Fruit fly (Drosophila melanogaster) whole organism, embryonic: Measurements from ENCODE around the gene CG14805.
A peak's percentile ranks its signal among the peaks of the same experiment; 100 is the strongest.

ENCODE experiments used
- BtbVII ChIP-seq: fragments of 200-800 bp; sonication (Bioruptor generic); optimal IDR thresholded peaks from 3 replicates; lab custom pipeline; 2017; ENCODE audit warnings: missing biosample characterization, mild to moderate bottlenecking, missing genetic modification characterization
- CG10366 ChIP-seq: fragments of 200-800 bp; sonication (Bioruptor generic); IDR thresholded peaks from 2 replicates; pipeline ENCODE4 v1.3.6; 2022; ENCODE audit warnings: missing biosample characterization, missing genetic modification characterization
- CG10565 ChIP-seq: fragments of 200-800 bp; sonication (Bioruptor generic); optimal IDR thresholded peaks from 3 replicates; lab custom pipeline; 2016; ENCODE audit warnings: missing biosample characterization, mild to moderate bottlenecking, missing genetic modification characterization
- CG10959 ChIP-seq: fragments of 200-800 bp; sonication (Bioruptor generic); IDR thresholded peaks from 2 replicates; pipeline ENCODE4 v1.3.6; 2022; ENCODE audit warnings: missing biosample characterization, missing genetic modification characterization
- CG1233 ChIP-seq: fragments of 200-800 bp; sonication (Bioruptor generic); optimal IDR thresholded peaks from 4 replicates; lab custom pipeline; 2018; ENCODE audit warnings: missing biosample characterization, mild to moderate bottlenecking, missing genetic modification characterization
- CG12769 ChIP-seq: fragments of 200-800 bp; sonication (Bioruptor generic); optimal IDR thresholded peaks from 2 replicates; lab custom pipeline; 2019; ENCODE audit warnings: missing biosample characterization, mild to moderate bottlenecking, missing genetic modification characterization, moderate library complexity
- CG13775 ChIP-seq: fragments of 200-800 bp; sonication (Bioruptor generic); optimal IDR thresholded peaks from 3 replicates; lab custom pipeline; 2017; ENCODE audit warnings: missing biosample characterization, mild to moderate bottlenecking, missing genetic modification characterization
- CG14965 ChIP-seq: fragments of 200-800 bp; sonication (Bioruptor generic); optimal IDR thresholded peaks from 2 replicates; lab custom pipeline; 2016; ENCODE audit warnings: missing biosample characterization, missing genetic modification characterization, borderline replicate concordance
- CG15073 ChIP-seq: fragments of 200-800 bp; sonication (Bioruptor generic); optimal IDR thresholded peaks from 2 replicates; lab custom pipeline; 2016; ENCODE audit warnings: missing biosample characterization, missing genetic modification characterization
- CG1602 ChIP-seq: fragments of 200-800 bp; sonication (Bioruptor generic); optimal IDR thresholded peaks from 3 replicates; lab custom pipeline; 2016; ENCODE audit warnings: missing biosample characterization, missing genetic modification characterization
- CG17385 ChIP-seq: fragments of 200-800 bp; sonication (Bioruptor generic); optimal IDR thresholded peaks from 3 replicates; lab custom pipeline; 2018; ENCODE audit warnings: missing biosample characterization, mild to moderate bottlenecking, missing genetic modification characterization
- CG2129 ChIP-seq: fragments of 200-800 bp; sonication (Bioruptor generic); IDR thresholded peaks from 2 replicates; pipeline ENCODE4 v1.3.6; 2022; ENCODE audit warnings: missing biosample characterization, missing genetic modification characterization; ENCODE audit not compliant: partially characterized antibody
- CG2199 ChIP-seq: fragments of 200-800 bp; sonication (Bioruptor generic); IDR thresholded peaks from 3 replicates; pipeline ENCODE4 v1.3.6; 2022; ENCODE audit warnings: missing biosample characterization, missing genetic modification characterization
- CG2678 ChIP-seq: fragments of 200-800 bp; sonication (Bioruptor generic); optimal IDR thresholded peaks from 3 replicates; lab custom pipeline; 2019; ENCODE audit warnings: missing biosample characterization, mild to moderate bottlenecking, missing genetic modification characterization, moderate library complexity
- CG31388 ChIP-seq: fragments of 200-800 bp; sonication (Bioruptor generic); optimal IDR thresholded peaks from 2 replicates; lab custom pipeline; 2016; ENCODE audit warnings: missing biosample characterization, missing genetic modification characterization
- CG31441 ChIP-seq: fragments of 200-800 bp; sonication (Bioruptor generic); IDR thresholded peaks from 2 replicates; pipeline ENCODE4 v1.3.6; 2022; ENCODE audit warnings: missing biosample characterization, missing genetic modification characterization
- CG3163 ChIP-seq: fragments of 200-800 bp; sonication (Bioruptor generic); optimal IDR thresholded peaks from 3 replicates; lab custom pipeline; 2016; ENCODE audit warnings: missing biosample characterization, missing genetic modification characterization
- CG3281 ChIP-seq: fragments of 200-800 bp; sonication (Bioruptor generic); optimal IDR thresholded peaks from 3 replicates; lab custom pipeline; 2017; ENCODE audit warnings: missing biosample characterization, mild to moderate bottlenecking, missing genetic modification characterization
- CG5245 ChIP-seq: fragments of 200-800 bp; sonication (Bioruptor generic); optimal IDR thresholded peaks from 3 replicates; lab custom pipeline; 2016; ENCODE audit warnings: missing biosample characterization, missing genetic modification characterization
- CG7556 ChIP-seq: fragments of 200-800 bp; sonication (Bioruptor generic); optimal IDR thresholded peaks from 2 replicates; lab custom pipeline; 2017; ENCODE audit warnings: missing biosample characterization, mild to moderate bottlenecking, missing genetic modification characterization
- CG7928 ChIP-seq: fragments of 200-800 bp; sonication (Bioruptor generic); optimal IDR thresholded peaks from 2 replicates; lab custom pipeline; 2017; ENCODE audit warnings: missing biosample characterization, mild to moderate bottlenecking, missing genetic modification characterization
- CG8281 ChIP-seq: fragments of 200-800 bp; sonication (Bioruptor generic); optimal IDR thresholded peaks from 2 replicates; lab custom pipeline; 2018; ENCODE audit warnings: missing biosample characterization, mild to moderate bottlenecking, missing genetic modification characterization, moderate library complexity
- CrebB ChIP-seq: fragments of 200-800 bp; sonication (Bioruptor generic); optimal IDR thresholded peaks from 3 replicates; lab custom pipeline; 2018; ENCODE audit warnings: missing biosample characterization, mild to moderate bottlenecking, missing genetic modification characterization
- Gsc ChIP-seq: fragments of 200-800 bp; sonication (Bioruptor generic); IDR thresholded peaks from 2 replicates; pipeline ENCODE4 v1.3.6; 2022; ENCODE audit warnings: missing biosample characterization, missing genetic modification characterization
- H15 ChIP-seq: fragments of 200-800 bp; sonication (Bioruptor generic); IDR thresholded peaks from 3 replicates; pipeline ENCODE4 v1.3.6; 2022; ENCODE audit warnings: missing biosample characterization, missing genetic modification characterization
- Hsf ChIP-seq: fragments of 200-800 bp; sonication (Bioruptor generic); optimal IDR thresholded peaks from 3 replicates; lab custom pipeline; 2016; ENCODE audit warnings: missing biosample characterization, missing genetic modification characterization
- MBD-R2 ChIP-seq: fragments of 200-800 bp; sonication (Bioruptor generic); IDR thresholded peaks from 2 replicates; pipeline ENCODE4 v1.3.6; 2022; ENCODE audit warnings: missing biosample characterization, missing genetic modification characterization
- Med ChIP-seq: fragments of 200-800 bp; sonication (Bioruptor generic); peaks from one replicate; lab custom pipeline; 2016; ENCODE audit warnings: missing biosample characterization, missing genetic modification characterization, mild to moderate bottlenecking, inconsistent platforms, moderate library complexity
- Mrtf ChIP-seq: fragments of 200-800 bp; sonication (Bioruptor generic); IDR thresholded peaks from 3 replicates; pipeline ENCODE4 v1.3.6; 2022; ENCODE audit warnings: missing biosample characterization, missing genetic modification characterization
- Rx ChIP-seq: fragments of 200-800 bp; sonication (Bioruptor generic); IDR thresholded peaks from 2 replicates; pipeline ENCODE4 v1.3.6; 2022; ENCODE audit warnings: missing biosample characterization, missing genetic modification characterization
- TFAM ChIP-seq: fragments of 200-800 bp; sonication (Bioruptor generic); optimal IDR thresholded peaks from 2 replicates; lab custom pipeline; 2017; ENCODE audit warnings: missing biosample characterization, missing genetic modification characterization, inconsistent platforms
- Tbp ChIP-seq: fragments of >200 bp; optimal IDR thresholded peaks from 2 replicates; lab custom pipeline; 2018; ENCODE audit warnings: missing biosample characterization, missing genetic modification characterization
- chn ChIP-seq: fragments of 200-800 bp; sonication (Bioruptor generic); optimal IDR thresholded peaks from 2 replicates; lab custom pipeline; 2016; ENCODE audit warnings: missing biosample characterization, missing genetic modification characterization
- esg ChIP-seq: fragments of 200-800 bp; sonication (Bioruptor generic); conservative IDR thresholded peaks from 2 replicates; pipeline ENCODE4 v1.3.6; 2022; ENCODE audit warnings: missing biosample characterization, missing genetic modification characterization
- gcm ChIP-seq: fragments of 200-800 bp; sonication (Bioruptor generic); optimal IDR thresholded peaks from 2 replicates; lab custom pipeline; 2019; ENCODE audit warnings: missing biosample characterization, mild to moderate bottlenecking, missing genetic modification characterization, moderate library complexity
- gsb ChIP-seq: fragments of 200-800 bp; sonication (Bioruptor generic); IDR thresholded peaks from 2 replicates; pipeline ENCODE4 v1.3.6; 2022; ENCODE audit warnings: missing biosample characterization, missing genetic modification characterization
- ind ChIP-seq: fragments of 200-800 bp; sonication (Bioruptor generic); optimal IDR thresholded peaks from 3 replicates; lab custom pipeline; 2016; ENCODE audit warnings: missing biosample characterization, missing genetic modification characterization
- ken ChIP-seq: fragments of 200-800 bp; sonication (Bioruptor generic); IDR thresholded peaks from 3 replicates; pipeline ENCODE4 v1.3.6; 2022; ENCODE audit warnings: missing biosample characterization, missing genetic modification characterization
- lmd ChIP-seq: fragments of 200-800 bp; sonication (Bioruptor generic); IDR thresholded peaks from 2 replicates; pipeline ENCODE4 v1.3.6; 2022; ENCODE audit warnings: missing biosample characterization, missing genetic modification characterization
- mam ChIP-seq: fragments of 200-800 bp; sonication (Bioruptor generic); optimal IDR thresholded peaks from 3 replicates; lab custom pipeline; 2016; ENCODE audit warnings: missing biosample characterization, missing genetic modification characterization
- nom ChIP-seq: fragments of 200-800 bp; sonication (Bioruptor generic); optimal IDR thresholded peaks from 2 replicates; lab custom pipeline; 2017; ENCODE audit warnings: missing biosample characterization, missing genetic modification characterization, mild to moderate bottlenecking, moderate library complexity, missing genetic modification reagents
- phol ChIP-seq: fragments of 200-800 bp; sonication (Bioruptor generic); optimal IDR thresholded peaks from 3 replicates; lab custom pipeline; 2018; ENCODE audit warnings: missing biosample characterization, mild to moderate bottlenecking, missing genetic modification characterization, moderate library complexity
- pzg ChIP-seq: fragments of 200-800 bp; sonication (Bioruptor generic); optimal IDR thresholded peaks from 3 replicates; lab custom pipeline; 2018; ENCODE audit warnings: missing biosample characterization, mild to moderate bottlenecking, missing genetic modification characterization, moderate library complexity
- sc ChIP-seq, 3 experiments: fragments of >200 bp in 2 of 3; fragments of 200-800 bp in 1 of 3; sonication (Bioruptor generic) in 1 of 3; optimal IDR thresholded peaks; 2 replicates in 2 of 3; 3 replicates in 1 of 3; lab custom pipeline; 2017; ENCODE audit warnings: mild to moderate bottlenecking in 1 of 3, missing biosample characterization in 1 of 3, missing genetic modification characterization in 1 of 3, missing genetic modification reagents in 1 of 3
- sim ChIP-seq: fragments of 200-800 bp; sonication (Bioruptor generic); IDR thresholded peaks from 2 replicates; pipeline ENCODE4 v1.3.6; 2022; ENCODE audit warnings: missing biosample characterization, missing genetic modification characterization
- sima ChIP-seq: fragments of 200-800 bp; sonication (Bioruptor generic); optimal IDR thresholded peaks from 2 replicates; lab custom pipeline; 2016; ENCODE audit warnings: missing biosample characterization, missing genetic modification characterization
- tgo ChIP-seq: fragments of 200-800 bp; sonication (Bioruptor generic); IDR thresholded peaks from 3 replicates; pipeline ENCODE4 v1.3.6; 2022; ENCODE audit warnings: missing biosample characterization, missing genetic modification characterization
- ttk ChIP-seq: fragments of 200-800 bp; sonication (Bioruptor generic); IDR thresholded peaks from 2 replicates; pipeline ENCODE4 v2.1.2; 2022; ENCODE audit warnings: missing biosample characterization, missing genetic modification characterization
- unc-4 ChIP-seq: fragments of 200-800 bp; sonication (Bioruptor generic); IDR thresholded peaks from 2 replicates; pipeline ENCODE4 v1.3.6; 2022; ENCODE audit warnings: missing biosample characterization, missing genetic modification characterization; ENCODE audit not compliant: partially characterized antibody
- vfl ChIP-seq: fragments of 200-800 bp; sonication (Bioruptor generic); optimal IDR thresholded peaks from 2 replicates; lab custom pipeline; 2016; ENCODE audit warnings: missing biosample characterization, missing genetic modification characterization
- zfh1 ChIP-seq: fragments of 200-800 bp; sonication (Bioruptor generic); IDR thresholded peaks from 3 replicates; pipeline ENCODE4 v1.3.6; 2022; ENCODE audit warnings: missing biosample characterization, missing genetic modification characterization

CG14805 gene

DNA sequence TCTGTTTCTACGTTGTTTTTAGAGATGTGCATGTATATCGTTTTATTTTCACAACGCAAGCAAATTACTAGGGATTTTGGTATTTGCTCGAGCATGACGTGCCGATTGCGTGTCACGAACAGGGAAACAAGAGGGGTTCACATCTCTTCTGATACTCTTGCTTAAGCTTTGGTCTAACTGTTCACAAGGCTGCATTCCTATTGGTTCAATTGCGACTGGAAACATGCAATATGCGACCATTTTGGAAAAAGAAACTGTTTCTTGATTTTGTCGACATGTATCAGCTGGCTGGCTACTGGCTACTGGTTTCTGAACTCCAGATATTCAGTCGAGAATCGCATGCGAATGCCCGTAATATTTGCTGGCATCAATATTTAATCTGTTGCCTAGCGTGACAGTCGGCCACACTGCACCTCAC is 3.0 kb downstream of the CG14805 start, which contains the start of gene Coa8 (continued):
- TF ChIP-seq gcm (GFP tag; lab: Kevin White, UChicago) (no peak), CG31441 (GFP tag; lab: Robert Waterston, UW) (0 out of 2 replicates have a peak, but pooled peaks have one; percentile 4), esg (GFP tag; lab: Robert Waterston, UW) (no peak; the same call in 1 of the 2 replicates), TFAM (GFP tag; lab: Kevin White, UChicago) (no peak), CG2129 (GFP tag; lab: Robert Waterston, UW) (no peak), CG3281 (peak; percentile 21), gsb (no peak), CG10565 (GFP tag; lab: Kevin White, UChicago) (no peak), Med (peak; percentile 89), ind (GFP tag; lab: Kevin White, UChicago) (peak; percentile 56), ken (GFP tag; lab: Robert Waterston, UW) (0 out of 3 replicates have a peak, but pooled peaks have one; percentile 8), H15 (GFP tag; lab: Robert Waterston, UW) (no peak; the same call in 2 of the 3 replicates), vfl (GFP tag; lab: Kevin White, UChicago) (no peak), CG31388 (GFP tag; lab: Kevin White, UChicago) (no peak), CrebB (tag; lab: Kevin White, UChicago) (no peak), CG14965 (GFP tag; lab: Kevin White, UChicago) (no peak), CG3163 (no peak), zfh1 (GFP tag; lab: Robert Waterston, UW) (peak; percentile 46; the same call in 2 of the 3 replicates), Gsc (GFP tag; lab: Robert Waterston, UW) (no peak), tgo (peak; percentile 27; the same call in 1 of the 3 replicates), CG12769 (tag; lab: Kevin White, UChicago) (no peak), unc-4 (GFP tag; lab: Robert Waterston, UW) (peak; percentile 28; the same call in 1 of the 2 replicates), sc (optimal IDR thresholded peaks at IDR 0.05; lab: Kevin White, UChicago) (no peak), sc (GFP tag; optimal IDR thresholded peaks at IDR 0.05; lab: Kevin White, UChicago) (no peak), CG15073 (GFP tag; lab: Kevin White, UChicago) (no peak), CG7928 (GFP tag; lab: Kevin White, UChicago) (no peak), chn (peak; percentile 34), phol (tag; lab: Kevin White, UChicago) (peak; percentile 45), Hsf (peak; percentile 21), lmd (GFP tag; lab: Robert Waterston, UW) (peak; percentile 50; the same call in 1 of the 2 replicates), CG1602 (GFP tag; lab: Kevin White, UChicago) (no peak), CG13775 (GFP tag; lab: Kevin White, UChicago) (no peak), BtbVII (GFP tag; lab: Kevin White, UChicago) (peak; percentile 10), CG2678 (tag; lab: Kevin White, UChicago) (no peak), CG7556 (GFP tag; lab: Kevin White, UChicago) (no peak), ttk (GFP tag; lab: Robert Waterston, UW) (peak; percentile 18; the same call in 1 of the 2 replicates), Mrtf (GFP tag; lab: Robert Waterston, UW) (no peak), sim (GFP tag; lab: Robert Waterston, UW) (no peak), pzg (GFP tag; lab: Kevin White, UChicago) (peak; percentile 46), CG8281 (tag; lab: Kevin White, UChicago) (no peak), nom (GFP tag; lab: Kevin White, UChicago) (no peak), CG10959 (0 out of 2 replicates have a peak, but pooled peaks have one; percentile 9), CG5245 (GFP tag; lab: Kevin White, UChicago) (no peak), Rx (peak; percentile 14; the same call in 1 of the 2 replicates), CG17385 (GFP tag; lab: Kevin White, UChicago) (peak; percentile 31), MBD-R2 (peak; percentile 59), sima (GFP tag; lab: Kevin White, UChicago) (no peak), CG1233 (GFP tag; lab: Kevin White, UChicago) (no peak), CG10366 (GFP tag; lab: Robert Waterston, UW) (peak; percentile 41), CG2199 (GFP tag; lab: Robert Waterston, UW) (no peak), mam (GFP tag; lab: Kevin White, UChicago) (peak; percentile 40), Tbp (GFP tag; lab: Kevin White, UChicago) (no peak)
